Fruit fly (Drosophila melanogaster): ENCODE results near the gene CG31635.
A peak's percentile ranks its signal among the peaks of the same experiment; 100 is the strongest.

Gene CG31635

DNA sequence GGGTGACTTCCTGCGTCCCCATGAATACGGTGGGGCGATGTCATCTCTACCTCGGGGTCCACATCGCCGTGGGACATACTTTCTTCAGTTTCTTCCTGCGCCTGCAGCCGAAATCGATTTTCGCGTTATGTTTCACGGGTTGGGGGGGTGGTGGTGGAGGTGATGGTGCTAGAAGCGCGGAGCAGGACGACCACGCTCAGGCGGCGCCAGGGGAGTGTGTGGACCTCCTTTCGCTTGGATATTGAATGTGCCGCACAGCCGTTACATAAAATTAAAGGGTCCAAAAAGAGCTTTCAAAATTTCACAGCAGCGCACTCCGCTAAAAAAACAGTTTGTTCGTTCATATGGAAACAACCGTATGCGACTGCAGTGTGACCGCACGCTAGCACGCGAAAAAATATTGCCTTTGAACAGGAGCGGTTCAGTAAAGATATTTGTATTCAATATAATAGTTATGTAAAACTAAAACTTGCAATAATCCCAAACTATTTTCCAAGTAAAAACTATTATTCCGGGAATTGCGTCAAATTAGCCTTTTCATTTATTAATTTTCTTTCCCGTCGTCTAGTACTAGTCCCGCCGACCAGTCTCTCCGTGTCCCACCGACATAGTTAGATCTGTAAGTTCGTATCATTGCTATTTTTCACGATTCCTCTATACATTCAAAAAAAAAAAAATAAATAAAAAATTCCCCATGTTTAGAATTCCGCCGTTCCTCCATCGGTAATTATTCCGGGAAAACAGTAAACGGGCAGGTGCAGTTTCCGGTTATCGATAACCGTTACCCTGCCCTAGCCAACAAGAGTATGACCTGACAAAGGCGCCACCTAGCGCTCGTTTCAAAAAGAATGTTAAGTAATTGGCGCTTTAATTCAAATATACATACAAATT is 35.3 kb upstream of the CG31635 start, which contains the start of gene Nhe3 (continued):
- peak; percentile 41 for TF ChIP-seq gro (GFP tag; optimal IDR thresholded peaks at IDR 0.05)
- TF ChIP-seq tap (tag; optimal IDR thresholded peaks at IDR 0.05) = no peak
- peak; percentile 46; the same call in 1 of the 2 replicates for TF ChIP-seq danr (GFP tag; IDR thresholded peaks at IDR 0.05)
- peak; percentile 9 for TF ChIP-seq CG12071 (GFP tag; optimal IDR thresholded peaks at IDR 0.05)
- TF ChIP-seq D19A (tag; optimal IDR thresholded peaks at IDR 0.05) = no peak
- peak; percentile 46 for TF ChIP-seq CG7928 (GFP tag; optimal IDR thresholded peaks at IDR 0.05)
- TF ChIP-seq CG11093 (GFP tag; IDR thresholded peaks at IDR 0.05) = peak; percentile 83; the same call in 2 of the 3 replicates
- TF ChIP-seq prd (optimal IDR thresholded peaks at IDR 0.05) = no peak
- peak; percentile 90 for TF ChIP-seq prd (GFP tag; IDR thresholded peaks at IDR 0.05)
- TF ChIP-seq tup (GFP tag; optimal IDR thresholded peaks at IDR 0.05) = peak; percentile 74
- peak; percentile 84 for TF ChIP-seq Ssrp (tag; optimal IDR thresholded peaks at IDR 0.05)
- peak; percentile 73 for TF ChIP-seq trem (tag; optimal IDR thresholded peaks at IDR 0.05)
- peak; percentile 44 for TF ChIP-seq org-1 (GFP tag; optimal IDR thresholded peaks at IDR 0.05)
- 0 out of 2 replicates have a peak, but pooled peaks have one; percentile 30 for TF ChIP-seq CG11696 (GFP tag; IDR thresholded peaks at IDR 0.05)
- peak; percentile 81 for TF ChIP-seq phol (tag; optimal IDR thresholded peaks at IDR 0.05)
- peak; percentile 89 for TF ChIP-seq CG12659 (GFP tag; optimal IDR thresholded peaks at IDR 0.05)
- TF ChIP-seq CG15601 (tag; optimal IDR thresholded peaks at IDR 0.05) = peak; percentile 57
- TF ChIP-seq bowl (GFP tag; IDR thresholded peaks at IDR 0.05) = peak; percentile 35; the same call in 1 of the 2 replicates
- TF ChIP-seq CG6683 (GFP tag; optimal IDR thresholded peaks at IDR 0.05) = peak; percentile 18
- peak; percentile 54 for TF ChIP-seq CG18011 (GFP tag; optimal IDR thresholded peaks at IDR 0.05)
- TF ChIP-seq Gug (GFP tag; IDR thresholded peaks at IDR 0.05) = peak; percentile 74
- TF ChIP-seq cato (GFP tag; optimal IDR thresholded peaks at IDR 0.05; ENCODE audit: borderline replicate concordance) = peak; percentile 50
- peak; percentile 46 for TF ChIP-seq CG34224 (GFP tag; IDR thresholded peaks at IDR 0.05; ENCODE audit: partially characterized antibody)
- TF ChIP-seq B-H1 (GFP tag; IDR thresholded peaks at IDR 0.05) = peak; percentile 68; the same call in 1 of the 3 replicates
- peak; percentile 67 for TF ChIP-seq ERR (GFP tag; optimal IDR thresholded peaks at IDR 0.05)
- TF ChIP-seq gsb-n (tag; optimal IDR thresholded peaks at IDR 0.05) = peak; percentile 69
- TF ChIP-seq CG6272 (GFP tag; IDR thresholded peaks at IDR 0.05) = peak; percentile 83
- peak; percentile 57 for TF ChIP-seq pnt (GFP tag; optimal IDR thresholded peaks at IDR 0.05)
- peak; percentile 75 for TF ChIP-seq NfI (GFP tag; optimal IDR thresholded peaks at IDR 0.05)
- TF ChIP-seq CG10565 (GFP tag; optimal IDR thresholded peaks at IDR 0.05) = peak; percentile 25
- peak; percentile 42; the same call in 1 of the 2 replicates for TF ChIP-seq gt (GFP tag; IDR thresholded peaks at IDR 0.05)
- TF ChIP-seq ab (GFP tag; optimal IDR thresholded peaks at IDR 0.05) = peak; percentile 68
- peak; percentile 72 for TF ChIP-seq Atf-2 (GFP tag; optimal IDR thresholded peaks at IDR 0.05)
- TF ChIP-seq HLH54F (GFP tag; optimal IDR thresholded peaks at IDR 0.05) = peak; percentile 85
- no peak for TF ChIP-seq Nf-YA (GFP tag; IDR thresholded peaks at IDR 0.05)
- peak; percentile 65; the same call in 2 of the 3 replicates for TF ChIP-seq CG6791 (GFP tag; IDR thresholded peaks at IDR 0.05; ENCODE audit: partially characterized antibody)
- peak; percentile 48 for TF ChIP-seq BtbVII (GFP tag; optimal IDR thresholded peaks at IDR 0.05)
- TF ChIP-seq NC2α (GFP tag; optimal IDR thresholded peaks at IDR 0.05) = peak; percentile 58
- peak; percentile 73 for TF ChIP-seq CG4617 (GFP tag; optimal IDR thresholded peaks at IDR 0.05; ENCODE audit: borderline replicate concordance)
- TF ChIP-seq lilli (GFP tag; optimal IDR thresholded peaks at IDR 0.05) = peak; percentile 90
- TF ChIP-seq CG10209 (GFP tag; optimal IDR thresholded peaks at IDR 0.05) = peak; percentile 75
- TF ChIP-seq Hey (tag; optimal IDR thresholded peaks at IDR 0.05) = no peak
- peak; percentile 82 for TF ChIP-seq al (GFP tag; IDR thresholded peaks at IDR 0.05)
- TF ChIP-seq CG6254 (GFP tag; optimal IDR thresholded peaks at IDR 0.05) = no peak
- peak; percentile 80 for TF ChIP-seq CG10366 (GFP tag; IDR thresholded peaks at IDR 0.05)
- peak; percentile 72 for TF ChIP-seq wor (GFP tag; IDR thresholded peaks at IDR 0.05)
- peak; percentile 71 for TF ChIP-seq CG12744 (GFP tag; optimal IDR thresholded peaks at IDR 0.05)
- TF ChIP-seq Hsf (GFP tag; optimal IDR thresholded peaks at IDR 0.05) = peak; percentile 90

Data from whole organism, embryonic.